Fruit fly (Drosophila melanogaster): ENCODE data around the gene Traf6.
A peak's percentile ranks its signal among the peaks of the same experiment; 100 is the strongest.

Traf6 gene

DNA sequence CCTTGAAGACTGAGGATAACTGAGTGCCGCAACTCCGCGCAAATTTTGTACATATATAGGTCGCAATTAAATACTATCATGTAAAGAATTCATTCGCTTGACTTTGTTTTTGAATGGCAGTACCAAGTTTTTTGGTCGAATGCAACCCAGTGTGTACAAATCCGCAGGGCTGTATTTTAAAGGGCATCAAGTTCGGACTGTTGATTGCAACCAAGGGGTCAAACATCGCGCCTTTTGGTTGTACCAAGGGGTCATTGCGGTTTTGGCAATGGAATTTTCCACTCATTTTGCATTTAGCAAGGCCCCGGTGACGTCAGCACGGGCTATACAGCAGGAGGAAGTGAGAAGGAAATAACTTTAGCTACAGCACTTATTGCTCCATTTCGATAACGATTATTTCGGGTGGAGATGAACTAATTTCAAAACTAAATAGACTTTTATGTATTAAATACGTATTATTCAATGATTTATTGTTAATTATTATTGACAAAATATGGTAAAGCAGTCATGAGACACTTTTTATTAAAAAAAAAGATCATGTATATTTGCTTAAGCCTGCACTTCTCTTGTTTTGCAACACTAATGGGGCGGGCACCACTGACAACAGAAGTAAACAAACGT, 25.4 kb downstream of the Traf6 start, which contains the start of gene CG10958 (continued):
- TF ChIP-seq Doc2 (GFP tag; IDR thresholded peaks at IDR 0.05) = no peak
- no peak for TF ChIP-seq CG14965 (GFP tag; optimal IDR thresholded peaks at IDR 0.05; ENCODE audit: borderline replicate concordance)
- TF ChIP-seq cad (GFP tag; optimal IDR thresholded peaks at IDR 0.05) = no peak
- peak; percentile 55; the same call in 1 of the 2 replicates for TF ChIP-seq CG17328 (GFP tag; IDR thresholded peaks at IDR 0.05)
- peak; percentile 1 for TF ChIP-seq psq (GFP tag; optimal IDR thresholded peaks at IDR 0.05)
- peak; percentile 64 for TF ChIP-seq PHDP (tag; optimal IDR thresholded peaks at IDR 0.05)
- TF ChIP-seq twi (tag; optimal IDR thresholded peaks at IDR 0.05) = no peak
- TF ChIP-seq Dip2 (GFP tag; IDR thresholded peaks at IDR 0.05) = no peak
- 0 out of 2 replicates have a peak, but pooled peaks have one; percentile 10 for TF ChIP-seq sim (GFP tag; IDR thresholded peaks at IDR 0.05)
- no peak for TF ChIP-seq CG11560 (tag; IDR thresholded peaks at IDR 0.05)
- TF ChIP-seq CG32772 (GFP tag; IDR thresholded peaks at IDR 0.05) = peak; percentile 52; the same call in 1 of the 2 replicates
- TF ChIP-seq sens-2 (GFP tag; IDR thresholded peaks at IDR 0.05) = no peak
- TF ChIP-seq CG3847 (GFP tag; IDR thresholded peaks at IDR 0.05) = peak; percentile 55
- TF ChIP-seq bigmax (GFP tag; optimal IDR thresholded peaks at IDR 0.05) = no peak
- TF ChIP-seq otp (GFP tag; IDR thresholded peaks at IDR 0.05) = no peak
- peak; percentile 60 for TF ChIP-seq CG18011 (GFP tag; optimal IDR thresholded peaks at IDR 0.05)
- TF ChIP-seq ci (GFP tag; IDR thresholded peaks at IDR 0.05) = 0 out of 3 replicates have a peak, but pooled peaks have one; percentile 37
- 0 out of 3 replicates have a peak, but pooled peaks have one; percentile 32 for TF ChIP-seq ase (GFP tag; IDR thresholded peaks at IDR 0.05)
- no peak for TF ChIP-seq Ravus (GFP tag; IDR thresholded peaks at IDR 0.05)
- peak; percentile 3 for TF ChIP-seq kni (GFP tag; optimal IDR thresholded peaks at IDR 0.05)
- TF ChIP-seq CG13296 (GFP tag; optimal IDR thresholded peaks at IDR 0.05) = peak; percentile 61
- peak; percentile 50; the same call in 1 of the 2 replicates for TF ChIP-seq sna (GFP tag; IDR thresholded peaks at IDR 0.05; ENCODE audit: partially characterized antibody)
- TF ChIP-seq gt (GFP tag; IDR thresholded peaks at IDR 0.05) = no peak
- no peak for TF ChIP-seq CG10274 (GFP tag; optimal IDR thresholded peaks at IDR 0.05)
- peak; percentile 50 for TF ChIP-seq fd3F (GFP tag; optimal IDR thresholded peaks at IDR 0.05)
- TF ChIP-seq Elba2 (GFP tag; optimal IDR thresholded peaks at IDR 0.05) = no peak
- peak; percentile 29 for TF ChIP-seq CG17186 (GFP tag; optimal IDR thresholded peaks at IDR 0.05)
- TF ChIP-seq CG2120 (GFP tag; optimal IDR thresholded peaks at IDR 0.05) = peak; percentile 83
- TF ChIP-seq klu (GFP tag; IDR thresholded peaks at IDR 0.05) = no peak
- 0 out of 3 replicates have a peak, but pooled peaks have one; percentile 31 for TF ChIP-seq CG6791 (GFP tag; IDR thresholded peaks at IDR 0.05; ENCODE audit: partially characterized antibody)
- TF ChIP-seq CG7987 (GFP tag; optimal IDR thresholded peaks at IDR 0.05) = no peak
- TF ChIP-seq CG18764 (GFP tag; optimal IDR thresholded peaks at IDR 0.05) = peak; percentile 48
- no peak for TF ChIP-seq NK7.1 (GFP tag; optimal IDR thresholded peaks at IDR 0.05)
- TF ChIP-seq vvl (GFP tag; IDR thresholded peaks at IDR 0.05) = peak; percentile 64; the same call in 1 of the 2 replicates
- no peak for TF ChIP-seq disco-r (GFP tag; optimal IDR thresholded peaks at IDR 0.05)
- no peak for TF ChIP-seq CG6854 (GFP tag; optimal IDR thresholded peaks at IDR 0.05)
- 0 out of 2 replicates have a peak, but pooled peaks have one; percentile 31 for TF ChIP-seq seq (GFP tag; IDR thresholded peaks at IDR 0.05)
- TF ChIP-seq CG34224 (GFP tag; IDR thresholded peaks at IDR 0.05; ENCODE audit: partially characterized antibody) = no peak
- TF ChIP-seq Hand (GFP tag; optimal IDR thresholded peaks at IDR 0.05) = no peak
- no peak for TF ChIP-seq CG31224 (GFP tag; IDR thresholded peaks at IDR 0.05)
- peak; percentile 68 for TF ChIP-seq CG2712 (tag; optimal IDR thresholded peaks at IDR 0.05)
- peak; percentile 60 for TF ChIP-seq CG10543 (GFP tag; optimal IDR thresholded peaks at IDR 0.05)
- TF ChIP-seq CG6765 (GFP tag; optimal IDR thresholded peaks at IDR 0.05) = no peak
- no peak for TF ChIP-seq BtbVII (GFP tag; optimal IDR thresholded peaks at IDR 0.05)
- no peak for TF ChIP-seq CG32767 (GFP tag; IDR thresholded peaks at IDR 0.05)
- TF ChIP-seq Sox100B (GFP tag; optimal IDR thresholded peaks at IDR 0.05) = peak; percentile 55
- TF ChIP-seq CG30020 (tag; optimal IDR thresholded peaks at IDR 0.05) = peak; percentile 11
- TF ChIP-seq E2f2 (GFP tag; IDR thresholded peaks at IDR 0.05) = peak; percentile 55
- peak; percentile 43 for TF ChIP-seq Mad (GFP tag; optimal IDR thresholded peaks at IDR 0.05)
- no peak for TF ChIP-seq scrt (GFP tag; optimal IDR thresholded peaks at IDR 0.05)

Measured in whole organism, embryonic.